Worm (Caenorhabditis elegans) whole organism, L4 larva: ENCODE measurements around the gene mig-23.

Source experiments
- F26F4.8 ChIP-seq: fragments of 200-800 bp; sonication (Bioruptor generic); conservative IDR thresholded peaks from 2 replicates; pipeline ENCODE4 v1.3.6; 2022; ENCODE audit warnings: missing genetic modification characterization, missing compliant biosample characterization
- F44E2.7 ChIP-seq: fragments of 200-800 bp; sonication (Bioruptor generic); IDR thresholded peaks from 2 replicates; pipeline ENCODE4 v2.1.2; 2022; ENCODE audit warnings: missing genetic modification characterization, missing compliant biosample characterization
- F49E8.2 ChIP-seq: sonication (generic microtip); optimal IDR thresholded peaks from 2 replicates; lab custom pipeline; 2016; ENCODE audit warnings: missing compliant biosample characterization, mild to moderate bottlenecking, missing genetic modification characterization, borderline replicate concordance
- R02D3.7 ChIP-seq: fragments of 150-350 bp; sonication (generic microtip); optimal IDR thresholded peaks from 3 replicates; lab custom pipeline; 2014; ENCODE audit warnings: missing biosample characterization, missing genetic modification characterization
- T20F7.1 ChIP-seq: fragments of 200-800 bp; sonication (Bioruptor generic); optimal IDR thresholded peaks from 2 replicates; lab custom pipeline; 2018; ENCODE audit warnings: mild to moderate bottlenecking, missing genetic modification characterization, missing compliant biosample characterization
- T26A8.4 ChIP-seq: fragments of 200-800 bp; sonication (Bioruptor generic); IDR thresholded peaks from 2 replicates; pipeline ENCODE4 v1.3.6; 2022; ENCODE audit warnings: missing genetic modification characterization, missing compliant biosample characterization
- aha-1 ChIP-seq: fragments of 150-350 bp; peaks from one replicate; lab custom pipeline; 2014; ENCODE audit warnings: missing biosample characterization, missing genetic modification characterization
- arid-1 ChIP-seq: fragments of 200-800 bp; sonication (Bioruptor generic); conservative IDR thresholded peaks from 2 replicates; pipeline ENCODE4 v1.3.6; 2022; ENCODE audit warnings: missing genetic modification reagents, missing genetic modification characterization, missing compliant biosample characterization
- attf-4 ChIP-seq: sonication (generic microtip); optimal IDR thresholded peaks from 3 replicates; lab custom pipeline; 2017; ENCODE audit warnings: missing biosample characterization, missing genetic modification characterization
- ceh-20 ChIP-seq: fragments of 200-800 bp; sonication (Bioruptor generic); IDR thresholded peaks from 2 replicates; pipeline ENCODE4 v1.3.6; 2022; ENCODE audit warnings: missing genetic modification reagents, missing genetic modification characterization, missing compliant biosample characterization
- ceh-32 ChIP-seq: sonication (generic microtip); optimal IDR thresholded peaks from 2 replicates; lab custom pipeline; 2016; ENCODE audit warnings: mild to moderate bottlenecking, missing genetic modification characterization, missing compliant biosample characterization; ENCODE audit not compliant: poor library complexity
- cey-2 ChIP-seq: sonication (generic microtip); optimal IDR thresholded peaks from 3 replicates; lab custom pipeline; 2017; ENCODE audit warnings: missing genetic modification characterization, mild to moderate bottlenecking, missing compliant biosample characterization, antibody characterized with exemption, borderline replicate concordance; ENCODE audit not compliant: insufficient read depth
- ctbp-1 ChIP-seq: fragments of 200-800 bp; sonication (Bioruptor generic); IDR thresholded peaks from 2 replicates; pipeline ENCODE4 v1.3.6; 2022; ENCODE audit warnings: missing genetic modification reagents, missing genetic modification characterization, missing compliant biosample characterization
- daf-16 ChIP-seq, 3 experiments: sonication (generic microtip); optimal IDR thresholded peaks; 2 replicates each; lab custom pipeline; 2016 to 2017; ENCODE audit warnings: missing genetic modification characterization in 3 of 3, missing genetic modification reagents in 3 of 3, mild to moderate bottlenecking in 2 of 3, missing compliant biosample characterization in 2 of 3, missing biosample characterization in 1 of 3, moderate library complexity in 1 of 3
- daf-19 ChIP-seq: fragments of 200-800 bp; sonication (Bioruptor generic); conservative IDR thresholded peaks from 2 replicates; pipeline ENCODE4 v1.3.6; 2022; ENCODE audit warnings: missing genetic modification characterization, missing compliant biosample characterization
- dmd-6 ChIP-seq: fragments of 200-800 bp; sonication (Bioruptor generic); IDR thresholded peaks from 2 replicates; pipeline ENCODE4 v1.3.6; 2022; ENCODE audit warnings: missing genetic modification reagents, missing genetic modification characterization, missing compliant biosample characterization
- dmd-8 ChIP-seq: fragments of 200-800 bp; sonication (Bioruptor generic); IDR thresholded peaks from 2 replicates; pipeline ENCODE4 v1.3.6; 2022; ENCODE audit warnings: missing genetic modification characterization, missing compliant biosample characterization
- dmd-9 ChIP-seq: fragments of 200-800 bp; sonication (Bioruptor generic); IDR thresholded peaks from 2 replicates; pipeline ENCODE4 v1.3.6; 2022; ENCODE audit warnings: missing genetic modification reagents, missing genetic modification characterization, missing compliant biosample characterization
- duxl-1 ChIP-seq: sonication (generic microtip); optimal IDR thresholded peaks from 2 replicates; lab custom pipeline; 2016; ENCODE audit warnings: mild to moderate bottlenecking, missing genetic modification characterization, moderate library complexity, missing compliant biosample characterization; ENCODE audit not compliant: poor library complexity
- dve-1 ChIP-seq: sonication (generic microtip); optimal IDR thresholded peaks from 2 replicates; lab custom pipeline; 2017; ENCODE audit warnings: antibody characterized with exemption, mild to moderate bottlenecking, missing genetic modification characterization, missing compliant biosample characterization; ENCODE audit not compliant: insufficient read depth
- fkh-10 ChIP-seq: fragments of 150-350 bp; optimal IDR thresholded peaks from 2 replicates; lab custom pipeline; 2014; ENCODE audit warnings: missing biosample characterization, missing genetic modification reagents, missing genetic modification characterization
- fos-1 ChIP-seq: fragments of 150-350 bp; optimal IDR thresholded peaks from 2 replicates; lab custom pipeline; 2014; ENCODE audit warnings: missing biosample characterization, missing genetic modification characterization
- gei-8 ChIP-seq: fragments of 200-800 bp; sonication (Bioruptor generic); optimal IDR thresholded peaks from 2 replicates; lab custom pipeline; 2018; ENCODE audit warnings: mild to moderate bottlenecking, missing genetic modification characterization, missing compliant biosample characterization
- hif-1 ChIP-seq, 2 experiments: sonication (generic microtip); optimal IDR thresholded peaks; 2 replicates each; lab custom pipeline; 2016 to 2017; ENCODE audit warnings: missing compliant biosample characterization in 2 of 2, missing genetic modification characterization in 2 of 2, missing genetic modification reagents in 2 of 2, missing genotype in 2 of 2, mild to moderate bottlenecking in 1 of 2
- hlh-11 ChIP-seq: fragments of 200-800 bp; sonication (Bioruptor generic); optimal IDR thresholded peaks from 2 replicates; lab custom pipeline; 2018; ENCODE audit warnings: mild to moderate bottlenecking, missing genetic modification characterization, missing compliant biosample characterization
- hlh-30 ChIP-seq: sonication (generic microtip); optimal IDR thresholded peaks from 2 replicates; lab custom pipeline; 2017; ENCODE audit warnings: antibody characterized with exemption, mild to moderate bottlenecking, missing genetic modification characterization, missing compliant biosample characterization; ENCODE audit not compliant: insufficient read depth
- jun-1 ChIP-seq: fragments of 150-350 bp; optimal IDR thresholded peaks from 2 replicates; lab custom pipeline; 2014; ENCODE audit warnings: missing biosample characterization, missing genetic modification reagents, missing genetic modification characterization
- lin-1 ChIP-seq: fragments of 200-800 bp; sonication (Bioruptor generic); IDR thresholded peaks from 2 replicates; pipeline ENCODE4 v1.3.6; 2022; ENCODE audit warnings: missing genetic modification reagents, missing genetic modification characterization, missing compliant biosample characterization
- lin-39 ChIP-seq: fragments of 150-350 bp; optimal IDR thresholded peaks from 2 replicates; lab custom pipeline; 2014; ENCODE audit warnings: missing biosample characterization, missing genetic modification reagents, missing genetic modification characterization
- lsy-2 ChIP-seq, 2 experiments: fragments of 150-350 bp in 1 of 2; sonication (generic microtip) in 1 of 2; optimal IDR thresholded peaks; 2 replicates each; lab custom pipeline; 2014 to 2017; ENCODE audit warnings: missing biosample characterization in 2 of 2, missing genetic modification characterization in 2 of 2
- nhr-10 ChIP-seq: fragments of 150-350 bp; optimal IDR thresholded peaks from 2 replicates; lab custom pipeline; 2014; ENCODE audit warnings: missing biosample characterization, missing genetic modification characterization
- nhr-11 ChIP-seq: fragments of 150-350 bp; optimal IDR thresholded peaks from 2 replicates; lab custom pipeline; 2014; ENCODE audit warnings: missing biosample characterization, missing genetic modification characterization
- nhr-111 ChIP-seq: fragments of 200-800 bp; sonication (Bioruptor generic); optimal IDR thresholded peaks from 2 replicates; lab custom pipeline; 2018; ENCODE audit warnings: mild to moderate bottlenecking, missing genetic modification characterization, missing compliant biosample characterization
- nhr-28 ChIP-seq: fragments of 150-350 bp; optimal IDR thresholded peaks from 2 replicates; lab custom pipeline; 2014; ENCODE audit warnings: missing biosample characterization, missing genetic modification characterization
- nhr-48 ChIP-seq: sonication (generic microtip); optimal IDR thresholded peaks from 2 replicates; lab custom pipeline; 2016; ENCODE audit warnings: mild to moderate bottlenecking, missing genetic modification characterization, missing compliant biosample characterization
- nhr-6 ChIP-seq: fragments of 150-350 bp; optimal IDR thresholded peaks from 2 replicates; lab custom pipeline; 2014; ENCODE audit warnings: missing biosample characterization, missing genetic modification characterization
- pha-4 ChIP-seq, 2 experiments: fragments of 150-350 bp in 1 of 2; fragments of 200-800 bp in 1 of 2; sonication (Bioruptor generic) in 1 of 2; IDR thresholded peaks in 1 of 2; optimal IDR thresholded peaks in 1 of 2; 2 replicates each; pipeline versions ENCODE4 v1.3.6 to Lab custom; 2014 to 2022; ENCODE audit warnings: missing genetic modification characterization in 2 of 2, missing genetic modification reagents in 2 of 2, missing biosample characterization in 1 of 2, missing compliant biosample characterization in 1 of 2
- set-16 ChIP-seq: fragments of 200-800 bp; sonication (Bioruptor generic); IDR thresholded peaks from 2 replicates; pipeline ENCODE4 v1.3.6; 2022; ENCODE audit warnings: missing genetic modification reagents, missing genetic modification characterization, missing compliant biosample characterization
- snpc-1.2 ChIP-seq: fragments of 200-800 bp; sonication (Bioruptor generic); IDR thresholded peaks from 2 replicates; pipeline ENCODE4 v1.3.6; 2022; ENCODE audit warnings: missing genetic modification reagents, missing genetic modification characterization, missing compliant biosample characterization
- tag-97 ChIP-seq: fragments of 200-800 bp; sonication (Bioruptor generic); IDR thresholded peaks from 2 replicates; pipeline ENCODE4 v1.3.6; 2022; ENCODE audit warnings: missing genetic modification characterization, missing compliant biosample characterization
- tra-1 ChIP-seq: fragments of 200-800 bp; sonication (Bioruptor generic); IDR thresholded peaks from 2 replicates; pipeline ENCODE4 v1.3.6; 2022; ENCODE audit warnings: missing genetic modification reagents, missing genetic modification characterization, missing compliant biosample characterization
- unc-130 ChIP-seq: sonication (generic microtip); optimal IDR thresholded peaks from 2 replicates; lab custom pipeline; 2016; ENCODE audit warnings: missing genetic modification reagents, missing genetic modification characterization, missing compliant biosample characterization
- unc-39 ChIP-seq: sonication (generic microtip); optimal IDR thresholded peaks from 2 replicates; lab custom pipeline; 2017; ENCODE audit warnings: missing biosample characterization, missing genetic modification characterization
- zfp-3 ChIP-seq: fragments of 200-800 bp; sonication (Bioruptor generic); conservative IDR thresholded peaks from 2 replicates; pipeline ENCODE4 v1.3.6; 2022; ENCODE audit warnings: missing genetic modification reagents, missing genetic modification characterization, missing compliant biosample characterization
- zip-11 ChIP-seq: fragments of 200-800 bp; sonication (Bioruptor generic); IDR thresholded peaks from 2 replicates; pipeline ENCODE4 v1.3.6; 2022; ENCODE audit warnings: missing genetic modification characterization, missing compliant biosample characterization
- ztf-11 ChIP-seq: fragments of 150-350 bp; optimal IDR thresholded peaks from 2 replicates; lab custom pipeline; 2014; ENCODE audit warnings: missing biosample characterization, missing genetic modification characterization

Gene mig-23

ce11 chrX:5975228-5975627, 26.6 kb upstream of the mig-23 start:
- TF ChIP-seq aha-1 (tag; lab: Kevin White, UChicago) (peak; percentile 72), T26A8.4 (GFP tag; lab: Robert Waterston, UW) (no peak)

- TF ChIP-seq aha-1 (tag; lab: Kevin White, UChicago) = peak; percentile 55
- peak; percentile 69; the same call in 1 of the 2 replicates for TF ChIP-seq ceh-20
- no peak for TF ChIP-seq nhr-10 (tag; lab: Kevin White, UChicago)
- TF ChIP-seq, all 104 proteins: peak for 2
These were observed 23.5 kb upstream of the mig-23 start for ce11 chrX:5972212-5972611.

- no peak for TF ChIP-seq daf-16 (GFP tag; optimal IDR thresholded peaks at IDR 0.05; lab: Kevin White, UChicago)
- TF ChIP-seq daf-16 (tag; optimal IDR thresholded peaks at IDR 0.05; lab: Kevin White, UChicago) = peak; percentile 67
- TF ChIP-seq lin-1 (GFP tag; lab: Robert Waterston, UW) = no peak
- no peak for TF ChIP-seq pha-4 (GFP tag; IDR thresholded peaks at IDR 0.05; lab: Robert Waterston, UW)
- no peak for TF ChIP-seq pha-4 (tag; optimal IDR thresholded peaks at IDR 0.05; lab: Kevin White, UChicago)
- no peak for TF ChIP-seq nhr-48
- no peak for TF ChIP-seq zip-11 (GFP tag; lab: Robert Waterston, UW)
- peak; percentile 74 for TF ChIP-seq dmd-6 (GFP tag; lab: Robert Waterston, UW)
- TF ChIP-seq dmd-9 (GFP tag; lab: Robert Waterston, UW) = no peak
- TF ChIP-seq F49E8.2 (tag; lab: Kevin White, UChicago) = no peak
- no peak for TF ChIP-seq fos-1 (tag; lab: Kevin White, UChicago)
- TF ChIP-seq hlh-30 (tag; lab: Kevin White, UChicago) = peak; percentile 55
- no peak for TF ChIP-seq nhr-111 (GFP tag; lab: Kevin White, UChicago)
- TF ChIP-seq lin-39 (tag; lab: Kevin White, UChicago) = no peak
- TF ChIP-seq hif-1 (tag; optimal IDR thresholded peaks at IDR 0.05; lab: Kevin White, UChicago) = no peak
- TF ChIP-seq F44E2.7 (GFP tag; lab: Robert Waterston, UW) = no peak
- TF ChIP-seq nhr-6 (tag; lab: Kevin White, UChicago) = no peak
- no peak for TF ChIP-seq daf-19 (GFP tag; lab: Robert Waterston, UW)
- no peak for TF ChIP-seq nhr-11
- TF ChIP-seq snpc-1.2 (GFP tag; lab: Robert Waterston, UW) = no peak
- TF ChIP-seq jun-1 = no peak
- TF ChIP-seq dve-1 (tag; lab: Kevin White, UChicago) = peak; percentile 70
- TF ChIP-seq F26F4.8 (GFP tag; lab: Robert Waterston, UW) = no peak
- TF ChIP-seq fkh-10 = no peak
- no peak for TF ChIP-seq T26A8.4 (GFP tag; lab: Robert Waterston, UW)
- no peak for TF ChIP-seq ceh-32 (tag; lab: Kevin White, UChicago)
- no peak for TF ChIP-seq zfp-3
- no peak for TF ChIP-seq R02D3.7 (tag; lab: Kevin White, UChicago)
- TF ChIP-seq aha-1 (tag; lab: Kevin White, UChicago) = no peak
- TF ChIP-seq duxl-1 (tag; lab: Kevin White, UChicago) = no peak
- peak; percentile 45; the same call in 1 of the 2 replicates for TF ChIP-seq tra-1 (GFP tag; lab: Robert Waterston, UW)
- TF ChIP-seq T20F7.1 (GFP tag; lab: Kevin White, UChicago) = no peak
- no peak for TF ChIP-seq tag-97 (GFP tag; lab: Robert Waterston, UW)
- TF ChIP-seq hlh-11 (tag; lab: Kevin White, UChicago) = peak; percentile 56
- TF ChIP-seq cey-2 (tag; lab: Kevin White, UChicago) = no peak
- no peak for TF ChIP-seq ctbp-1
- TF ChIP-seq lsy-2 (tag; optimal IDR thresholded peaks at IDR 0.05; lab: Kevin White, UChicago) = no peak
- no peak for TF ChIP-seq ztf-11
- no peak for TF ChIP-seq set-16 (GFP tag; lab: Robert Waterston, UW)
- no peak for TF ChIP-seq arid-1 (GFP tag; lab: Robert Waterston, UW)
- TF ChIP-seq unc-130 (GFP tag; lab: Kevin White, UChicago) = no peak
- no peak for TF ChIP-seq attf-4 (tag; lab: Kevin White, UChicago)
- no peak for TF ChIP-seq unc-39
- no peak for TF ChIP-seq dmd-8 (GFP tag; lab: Robert Waterston, UW)
- peak; percentile 39 for TF ChIP-seq nhr-28 (tag; lab: Kevin White, UChicago)
- TF ChIP-seq gei-8 (GFP tag; lab: Kevin White, UChicago) = no peak
These were observed 13.9 kb upstream of the mig-23 start for ce11 chrX:5962560-5962959.
